Worm (Caenorhabditis elegans) whole organism, midembryonic: ENCODE results near the gene pir-1.

ENCODE experiments used
- T22C8.4 ChIP-seq: fragments of 200-800 bp; sonication (Bioruptor generic); IDR thresholded peaks from 2 replicates; pipeline ENCODE4 v1.3.6; 2022; ENCODE audit warnings: missing genetic modification characterization, missing compliant biosample characterization
- cog-1 ChIP-seq: sonication (generic microtip); optimal IDR thresholded peaks from 2 replicates; lab custom pipeline; 2016; ENCODE audit warnings: missing genetic modification characterization, missing compliant biosample characterization
- klf-2 ChIP-seq: fragments of 200-800 bp; sonication (Bioruptor generic); conservative IDR thresholded peaks from 2 replicates; pipeline ENCODE4 v1.3.6; 2022; ENCODE audit warnings: missing genetic modification reagents, missing genetic modification characterization, missing compliant biosample characterization
- med-1 ChIP-seq: sonication (generic microtip); optimal IDR thresholded peaks from 2 replicates; lab custom pipeline; 2017; ENCODE audit warnings: missing genetic modification characterization, mild to moderate bottlenecking, missing compliant biosample characterization, antibody characterized with exemption, missing genetic modification reagents; ENCODE audit not compliant: insufficient read depth
- tab-1 ChIP-seq: fragments of 200-800 bp; sonication (Bioruptor generic); IDR thresholded peaks from 2 replicates; pipeline ENCODE4 v1.3.6; 2022; ENCODE audit warnings: missing genetic modification characterization, missing compliant biosample characterization
- ztf-29 ChIP-seq: fragments of 200-800 bp; sonication (Bioruptor generic); IDR thresholded peaks from 2 replicates; pipeline ENCODE4 v1.3.6; 2022; ENCODE audit warnings: missing genetic modification reagents, missing genetic modification characterization, missing compliant biosample characterization

DNA sequence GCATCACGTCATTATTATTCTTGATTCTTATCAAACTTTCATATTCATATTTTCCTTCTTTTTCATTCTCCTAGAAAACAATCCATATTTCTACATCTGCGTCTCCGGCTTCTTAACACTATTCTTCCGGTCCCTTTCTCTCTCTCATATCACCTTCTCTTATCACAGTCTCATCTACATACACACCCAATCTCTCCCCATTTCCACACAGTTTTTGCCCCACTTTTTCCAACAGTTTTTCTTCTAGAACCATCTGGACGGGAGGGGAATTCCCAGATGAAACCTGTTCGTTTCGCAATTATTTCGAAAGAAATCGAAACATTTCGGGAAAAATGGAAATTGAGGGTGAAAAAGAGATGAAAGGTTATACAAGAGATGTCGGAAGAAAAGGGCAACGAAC is 49.0 kb upstream of the pir-1 start:
- TF ChIP-seq ztf-29 (GFP tag; lab: Robert Waterston, UW) = no peak
- TF ChIP-seq klf-2 = no peak
- TF ChIP-seq med-1 (GFP tag; lab: Kevin White, UChicago) = no peak
- no peak for TF ChIP-seq cog-1 (tag; lab: Kevin White, UChicago)
- no peak for TF ChIP-seq T22C8.4 (GFP tag; lab: Robert Waterston, UW)
- TF ChIP-seq tab-1 (GFP tag; lab: Robert Waterston, UW) = no peak
